Worm (Caenorhabditis elegans) whole organism, dauer: ENCODE data around the gene M163.22.

Experiments
- unc-62 ChIP-seq: sonication (generic microtip); optimal IDR thresholded peaks from 2 replicates; lab custom pipeline; 2017; ENCODE audit warnings: missing biosample characterization, missing genetic modification reagents, missing genetic modification characterization

M163.22 gene

ce11 chrX:14495785-14496184 is 30.1 kb downstream of the M163.22 start, which contains the start of gene ztf-14:
TSS of gene ztf-14 (plus strand) at chrX:14496085.
- no peak for TF ChIP-seq unc-62

DNA sequence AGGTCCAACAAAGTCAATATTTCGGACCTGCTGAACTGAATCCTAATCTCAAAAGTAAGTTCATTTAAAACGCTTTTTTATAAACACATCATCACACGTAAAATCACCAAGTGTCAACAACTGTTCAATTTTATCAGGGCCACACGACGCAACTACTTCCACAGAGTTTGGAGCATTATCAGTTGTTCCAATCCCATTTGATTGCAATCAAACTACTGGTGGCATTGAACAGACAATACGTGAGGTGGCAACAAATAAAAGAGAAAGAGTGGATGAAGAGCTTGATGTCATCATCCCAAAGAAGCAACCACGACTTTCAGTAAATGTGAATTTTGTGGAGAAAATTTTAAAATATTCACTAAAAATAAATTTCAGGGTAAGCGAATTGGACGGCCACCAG is 30.9 kb downstream of the M163.22 start:
- no peak for TF ChIP-seq unc-62

ce11 chrX:14499830-14500409 is 34.2 kb downstream of the M163.22 start:
- no peak for TF ChIP-seq unc-62

DNA sequence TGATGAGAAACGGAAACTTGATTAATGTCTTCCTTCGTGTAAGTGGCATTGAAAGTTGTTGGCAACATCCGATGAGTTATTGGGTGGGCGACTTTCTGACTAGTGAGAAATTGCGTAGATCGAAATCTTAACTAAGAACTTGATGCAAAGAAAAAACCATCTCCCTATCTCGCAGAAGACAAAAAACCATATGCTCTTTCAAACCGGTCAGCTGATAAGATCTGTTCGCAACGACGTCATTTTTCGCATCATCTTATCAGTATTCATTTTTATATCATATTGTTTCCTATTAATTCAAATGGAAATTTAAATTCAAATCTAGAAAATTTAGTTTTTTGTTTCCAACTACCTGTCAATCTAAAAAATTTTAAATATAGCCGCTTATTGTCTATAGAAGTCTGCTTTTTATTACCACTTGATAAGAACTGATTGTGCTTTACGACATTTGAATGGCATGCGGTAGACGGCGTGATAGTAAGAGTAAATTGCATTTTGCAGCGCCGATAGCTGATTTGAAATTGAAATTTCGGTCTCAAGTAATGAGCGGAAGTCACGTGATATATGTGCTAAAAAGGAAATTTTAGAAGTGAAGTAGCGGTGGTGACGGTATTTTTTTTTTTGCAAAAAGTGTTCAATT is 34.8 kb downstream of the M163.22 start:
- no peak for TF ChIP-seq unc-62

ce11 chrX:14502116-14502587 is 36.5 kb downstream of the M163.22 start:
- no peak for TF ChIP-seq unc-62

DNA sequence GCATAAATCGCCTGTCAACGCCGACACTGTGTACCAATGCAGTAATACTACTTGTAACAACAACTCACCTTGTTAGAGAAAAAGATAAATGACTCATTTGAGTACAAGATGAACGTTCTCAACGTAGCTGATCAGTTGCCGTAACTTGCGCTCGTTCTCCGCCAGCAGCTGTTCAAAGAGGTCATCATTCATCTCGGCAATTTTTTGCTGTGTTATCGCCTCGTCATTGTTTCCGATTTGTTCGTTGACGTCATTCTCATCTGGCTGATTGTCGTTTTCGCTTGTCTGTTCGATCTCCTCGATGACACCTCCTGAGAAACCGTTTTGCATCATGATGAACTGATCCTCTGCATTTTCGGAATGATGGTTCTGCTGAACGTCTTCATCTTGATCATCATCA is 37.6 kb downstream of the M163.22 start:
- TF ChIP-seq unc-62: no peak

- no peak for TF ChIP-seq unc-62
Measured at ce11 chrX:14503800-14504550, 38.3 kb downstream of the M163.22 start, which contains the start of gene M163.1. TSS of gene M163.1 (minus strand) at chrX:14503824.

DNA sequence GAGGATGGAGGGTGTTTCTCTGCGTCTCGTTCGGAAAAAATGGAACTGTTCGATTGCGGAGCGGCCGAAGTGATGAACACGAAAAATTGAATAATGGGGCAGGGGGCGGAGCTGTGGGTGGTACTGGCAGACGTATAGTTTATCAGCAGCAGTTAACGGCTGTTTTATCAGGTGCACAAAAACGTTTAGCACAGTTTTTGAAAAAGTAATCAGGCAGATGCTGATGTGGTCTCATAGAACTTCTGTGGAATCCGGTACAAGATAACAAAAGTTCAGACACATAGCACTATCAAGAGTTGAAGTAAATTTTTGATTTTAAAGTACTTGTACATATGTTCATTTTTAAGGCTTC is 38.8 kb downstream of the M163.22 start:
- no peak for TF ChIP-seq unc-62

DNA sequence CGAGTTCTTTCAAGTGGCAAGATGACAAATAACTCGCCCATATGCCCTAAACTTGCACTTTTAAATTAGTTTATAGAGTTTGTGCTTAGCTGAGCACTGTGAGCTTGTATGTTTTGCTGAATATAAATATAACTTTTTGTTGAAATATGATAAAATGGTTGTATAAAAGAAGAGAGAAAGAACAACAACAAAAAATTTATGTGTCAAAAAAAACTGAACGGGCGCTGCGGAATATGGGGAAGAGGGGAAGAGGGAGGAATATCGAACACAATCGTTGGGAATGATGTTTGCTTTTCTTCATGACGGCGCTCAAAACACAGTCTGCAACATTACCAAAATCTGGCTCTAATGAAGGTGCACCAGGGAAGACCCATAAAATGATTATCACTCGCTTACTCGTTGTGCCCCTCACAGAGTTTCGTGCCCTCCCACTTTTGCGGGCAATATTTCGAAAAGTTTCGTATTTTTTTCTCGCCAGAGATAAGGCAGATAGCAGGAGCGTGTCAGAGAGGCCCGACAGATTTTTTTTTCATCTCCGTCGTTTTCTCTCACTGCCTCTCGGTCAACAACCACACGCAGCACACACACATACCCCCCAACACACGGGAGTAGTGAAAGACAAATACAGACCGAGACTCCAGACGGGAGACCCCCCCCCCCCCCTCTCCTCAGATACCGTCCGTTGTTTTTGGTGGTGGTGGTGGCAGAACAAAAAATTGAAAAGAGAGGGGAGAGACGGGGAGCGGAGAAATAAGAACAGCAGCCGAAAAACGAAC is 40.1 kb downstream of the M163.22 start:
- no peak for TF ChIP-seq unc-62

- no peak for TF ChIP-seq unc-62
Measured at ce11 chrX:14507992-14508391, 42.3 kb downstream of the M163.22 start.

DNA sequence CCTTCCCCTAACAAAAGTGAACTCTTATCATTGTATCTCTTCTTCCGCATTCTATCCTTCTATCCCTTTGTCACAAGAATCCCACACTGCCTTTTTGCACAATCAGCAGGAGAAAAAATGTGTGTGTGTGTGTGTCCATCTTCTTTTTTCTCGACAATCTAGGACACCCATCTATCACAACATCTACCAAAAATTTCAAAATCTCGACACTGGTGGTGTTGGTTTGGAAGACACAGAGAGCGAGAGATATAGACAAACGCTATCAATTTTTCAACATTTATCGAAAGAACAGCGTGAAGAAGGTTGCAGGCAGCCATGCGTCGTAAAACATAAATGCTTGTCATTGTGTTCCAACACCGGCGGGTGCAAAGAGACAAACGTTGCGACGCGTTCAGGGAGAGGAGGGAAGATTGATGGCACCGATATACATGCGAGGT is 43.1 kb downstream of the M163.22 start:
- TF ChIP-seq unc-62: no peak

DNA sequence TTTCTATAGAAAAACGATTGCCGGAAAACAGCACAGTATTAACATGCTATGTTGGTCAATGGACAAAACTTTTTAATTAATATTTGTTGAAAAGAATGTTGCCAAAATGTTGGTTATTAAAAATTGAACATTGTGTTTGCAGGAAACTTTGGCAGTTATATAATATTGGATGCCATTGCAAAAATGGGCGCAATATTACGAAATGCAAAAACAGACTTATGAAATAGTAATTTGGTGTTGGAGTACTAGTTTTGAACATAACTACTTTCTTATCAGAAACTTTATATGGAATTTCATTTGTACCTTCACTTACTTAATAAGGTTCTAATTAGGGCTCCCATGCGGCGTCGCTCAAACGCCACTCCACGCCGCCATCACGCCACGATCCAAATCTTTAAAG is 44.7 kb downstream of the M163.22 start:
- TF ChIP-seq unc-62: no peak

DNA sequence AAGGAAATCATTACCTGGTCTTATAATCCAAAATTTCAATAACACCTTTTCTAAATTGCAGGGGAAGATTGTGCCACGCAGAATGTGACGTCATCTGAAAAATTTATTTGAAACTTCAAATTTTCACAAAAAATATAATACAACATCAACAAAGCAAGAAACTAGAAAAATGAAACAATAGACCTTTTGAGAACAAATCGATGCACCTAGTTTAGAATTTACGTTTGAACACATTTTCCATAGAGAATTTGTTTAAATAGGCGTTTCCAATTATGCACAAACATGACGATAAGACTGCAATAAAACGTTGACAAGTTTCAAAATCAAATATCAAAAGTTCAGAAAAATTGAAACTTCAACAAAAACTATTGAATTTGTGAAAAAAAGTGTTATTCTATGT is 47.1 kb downstream of the M163.22 start, which contains the start of gene fbxa-141:
Gene fbxa-141 (minus strand): TSS at position 101 of the 400 bp plus-strand sequence.
- TF ChIP-seq unc-62: no peak

DNA sequence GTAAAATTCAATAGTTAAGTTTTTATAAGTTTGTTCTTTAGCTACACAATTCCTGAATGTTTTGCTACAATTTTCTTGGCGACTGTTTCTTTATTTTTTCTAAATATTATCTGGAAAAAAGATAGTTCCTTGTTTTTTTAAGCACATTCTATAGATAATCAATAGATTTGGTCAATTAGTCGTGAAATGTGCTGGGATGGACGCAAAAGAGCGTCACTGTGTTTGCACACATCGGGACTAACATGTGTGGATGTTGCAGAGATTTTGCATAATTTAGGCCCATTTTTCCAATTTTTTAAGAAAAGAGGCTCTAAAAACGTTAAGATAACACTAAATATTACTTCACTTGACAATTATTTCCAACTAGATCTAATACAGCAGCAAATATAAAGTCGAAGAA is 47.8 kb downstream of the M163.22 start:
- TF ChIP-seq unc-62: no peak

DNA sequence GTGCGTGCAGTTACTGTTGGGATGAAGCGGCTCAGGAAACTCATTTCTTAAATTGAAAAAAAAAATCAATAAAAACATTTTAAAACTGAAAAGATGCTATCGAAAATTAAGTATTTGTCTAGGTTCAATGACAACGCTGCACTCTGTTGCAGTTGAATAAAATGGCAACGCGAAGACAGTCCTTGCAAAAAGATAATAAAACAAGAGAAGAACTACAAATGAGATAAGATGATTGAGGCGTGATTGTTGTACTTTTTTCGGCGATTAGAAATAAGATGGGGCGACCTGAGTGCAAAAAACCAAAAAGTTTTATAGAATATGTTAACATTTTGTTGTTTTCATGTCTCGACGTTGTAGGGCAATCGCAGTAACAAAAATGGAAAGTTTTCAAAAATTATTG is 49.3 kb downstream of the M163.22 start, which contains the start of gene gcsh-1:
Gene gcsh-1 (minus strand): TSS at position 46 of the 400 bp plus-strand sequence.
- no peak for TF ChIP-seq unc-62
